Fruit fly (Drosophila melanogaster) whole organism, embryonic: ENCODE results near the gene SerRS.

Experiments
- Ada2b ChIP-seq: fragments of 200-800 bp; sonication (Bioruptor generic); IDR thresholded peaks from 2 replicates; pipeline ENCODE4 v1.3.6; 2022; ENCODE audit warnings: missing biosample characterization, missing genetic modification characterization
- Antp ChIP-seq: fragments of 200-800 bp; sonication (Bioruptor generic); optimal IDR thresholded peaks from 3 replicates; lab custom pipeline; 2016; ENCODE audit warnings: missing biosample characterization, missing genetic modification characterization
- Atf6 ChIP-seq: fragments of 200-800 bp; sonication (Bioruptor generic); IDR thresholded peaks from 2 replicates; pipeline ENCODE4 v1.3.6; 2022; ENCODE audit warnings: missing biosample characterization, missing genetic modification characterization
- B-H1 ChIP-seq: fragments of 200-800 bp; sonication (Bioruptor generic); IDR thresholded peaks from 3 replicates; pipeline ENCODE4 v1.3.6; 2022; ENCODE audit warnings: missing biosample characterization, missing genetic modification characterization
- CG1024 ChIP-seq: fragments of 200-800 bp; sonication (Bioruptor generic); IDR thresholded peaks from 2 replicates; pipeline ENCODE4 v1.3.6; 2022; ENCODE audit warnings: missing biosample characterization, missing genetic modification characterization
- CG10431 ChIP-seq: fragments of 200-800 bp; sonication (Bioruptor generic); optimal IDR thresholded peaks from 3 replicates; lab custom pipeline; 2018; ENCODE audit warnings: missing biosample characterization, mild to moderate bottlenecking, missing genetic modification characterization
- CG12104 ChIP-seq: fragments of 200-800 bp; sonication (Bioruptor generic); optimal IDR thresholded peaks from 3 replicates; lab custom pipeline; 2016; ENCODE audit warnings: missing biosample characterization, missing genetic modification characterization
- CG12155 ChIP-seq: fragments of 200-800 bp; sonication (Bioruptor generic); optimal IDR thresholded peaks from 3 replicates; lab custom pipeline; 2016; ENCODE audit warnings: missing biosample characterization, missing genetic modification characterization
- CG12769 ChIP-seq: fragments of 200-800 bp; sonication (Bioruptor generic); optimal IDR thresholded peaks from 2 replicates; lab custom pipeline; 2019; ENCODE audit warnings: missing biosample characterization, mild to moderate bottlenecking, missing genetic modification characterization, moderate library complexity
- CG13424 ChIP-seq: fragments of 200-800 bp; sonication (Bioruptor generic); optimal IDR thresholded peaks from 2 replicates; lab custom pipeline; 2019; ENCODE audit warnings: missing biosample characterization, mild to moderate bottlenecking, missing genetic modification characterization, moderate library complexity
- CG13894 ChIP-seq: fragments of 200-800 bp; sonication (Bioruptor generic); optimal IDR thresholded peaks from 3 replicates; lab custom pipeline; 2018; ENCODE audit warnings: missing biosample characterization, mild to moderate bottlenecking, missing genetic modification characterization, moderate library complexity
- CG15696 ChIP-seq: fragments of 200-800 bp; sonication (Bioruptor generic); optimal IDR thresholded peaks from 2 replicates; lab custom pipeline; 2019; ENCODE audit warnings: missing biosample characterization, mild to moderate bottlenecking, missing genetic modification characterization, moderate library complexity
- CG1647 ChIP-seq: fragments of 200-800 bp; sonication (Bioruptor generic); optimal IDR thresholded peaks from 3 replicates; lab custom pipeline; 2016; ENCODE audit warnings: missing biosample characterization, missing genetic modification characterization
- CG16779 ChIP-seq: fragments of 200-800 bp; sonication (Bioruptor generic); IDR thresholded peaks from 2 replicates; pipeline ENCODE4 v1.3.6; 2022; ENCODE audit warnings: missing biosample characterization, missing genetic modification characterization
- CG16815 ChIP-seq: fragments of 200-800 bp; sonication (Bioruptor generic); optimal IDR thresholded peaks from 3 replicates; lab custom pipeline; 2017; ENCODE audit warnings: missing biosample characterization, mild to moderate bottlenecking, missing genetic modification characterization
- CG1832 ChIP-seq: fragments of 200-800 bp; sonication (Bioruptor generic); optimal IDR thresholded peaks from 2 replicates; lab custom pipeline; 2017; ENCODE audit warnings: missing biosample characterization, mild to moderate bottlenecking, missing genetic modification characterization, inconsistent platforms
- CG31388 ChIP-seq: fragments of 200-800 bp; sonication (Bioruptor generic); optimal IDR thresholded peaks from 2 replicates; lab custom pipeline; 2016; ENCODE audit warnings: missing biosample characterization, missing genetic modification characterization
- CG3281 ChIP-seq: fragments of 200-800 bp; sonication (Bioruptor generic); optimal IDR thresholded peaks from 3 replicates; lab custom pipeline; 2017; ENCODE audit warnings: missing biosample characterization, mild to moderate bottlenecking, missing genetic modification characterization
- CG6254 ChIP-seq: fragments of 200-800 bp; sonication (Bioruptor generic); optimal IDR thresholded peaks from 3 replicates; lab custom pipeline; 2017; ENCODE audit warnings: mild to moderate bottlenecking, missing biosample characterization, missing genetic modification reagents, missing genetic modification characterization
- CG7357 ChIP-seq: fragments of 200-800 bp; sonication (Bioruptor generic); IDR thresholded peaks from 3 replicates; pipeline ENCODE4 v1.3.6; 2022; ENCODE audit warnings: missing biosample characterization, missing genetic modification characterization
- CG9727 ChIP-seq: fragments of 200-800 bp; sonication (Bioruptor generic); optimal IDR thresholded peaks from 3 replicates; lab custom pipeline; 2017; ENCODE audit warnings: missing biosample characterization, mild to moderate bottlenecking, missing genetic modification characterization
- CG9932 ChIP-seq: fragments of 200-800 bp; sonication (Bioruptor generic); IDR thresholded peaks from 2 replicates; pipeline ENCODE4 v1.3.6; 2022; ENCODE audit warnings: missing biosample characterization, missing genetic modification characterization
- CTCF ChIP-seq: fragments of 200-800 bp; sonication (Bioruptor generic); optimal IDR thresholded peaks from 2 replicates; lab custom pipeline; 2017; ENCODE audit warnings: missing biosample characterization, mild to moderate bottlenecking, missing genetic modification characterization, moderate library complexity
- Chrac-16 ChIP-seq: fragments of 200-800 bp; sonication (Bioruptor generic); optimal IDR thresholded peaks from 3 replicates; lab custom pipeline; 2016; ENCODE audit warnings: missing biosample characterization, missing genetic modification characterization
- Dad ChIP-seq: fragments of 200-800 bp; sonication (Bioruptor generic); optimal IDR thresholded peaks from 3 replicates; lab custom pipeline; 2016; ENCODE audit warnings: missing biosample characterization, missing genetic modification characterization
- Dip2 ChIP-seq: fragments of 200-800 bp; sonication (Bioruptor generic); IDR thresholded peaks from 2 replicates; pipeline ENCODE4 v1.3.6; 2022; ENCODE audit warnings: missing biosample characterization, missing genetic modification characterization
- Fer3 ChIP-seq: fragments of 200-800 bp; sonication (Bioruptor generic); optimal IDR thresholded peaks from 2 replicates; lab custom pipeline; 2018; ENCODE audit warnings: missing biosample characterization, mild to moderate bottlenecking, missing genetic modification characterization, moderate library complexity
- Hmr ChIP-seq: fragments of 200-800 bp; sonication (Bioruptor generic); optimal IDR thresholded peaks from 3 replicates; lab custom pipeline; 2017; ENCODE audit warnings: mild to moderate bottlenecking, missing biosample characterization, missing genetic modification reagents, missing genetic modification characterization
- Hmx ChIP-seq: fragments of 200-800 bp; sonication (Bioruptor generic); optimal IDR thresholded peaks from 2 replicates; lab custom pipeline; 2016; ENCODE audit warnings: missing biosample characterization, missing genetic modification characterization
- Hr51 ChIP-seq, 2 experiments: fragments of 200-800 bp; sonication (Bioruptor generic); optimal IDR thresholded peaks; 2 replicates in 1 of 2; 3 replicates in 1 of 2; lab custom pipeline; 2016 to 2018; ENCODE audit warnings: missing biosample characterization in 2 of 2, missing genetic modification characterization in 2 of 2, mild to moderate bottlenecking in 1 of 2, moderate library complexity in 1 of 2
- Meics ChIP-seq: fragments of 200-800 bp; sonication (Bioruptor generic); optimal IDR thresholded peaks from 2 replicates; lab custom pipeline; 2017; ENCODE audit warnings: missing biosample characterization, mild to moderate bottlenecking, missing genetic modification characterization
- NC2α ChIP-seq: fragments of 200-800 bp; sonication (Bioruptor generic); optimal IDR thresholded peaks from 2 replicates; lab custom pipeline; 2016; ENCODE audit warnings: missing biosample characterization, missing genetic modification characterization
- Rfx ChIP-seq: fragments of 200-800 bp; sonication (Bioruptor generic); IDR thresholded peaks from 2 replicates; pipeline ENCODE4 v1.3.6; 2022; ENCODE audit warnings: missing biosample characterization, missing genetic modification characterization
- Tbp ChIP-seq: fragments of >200 bp; optimal IDR thresholded peaks from 2 replicates; lab custom pipeline; 2018; ENCODE audit warnings: missing biosample characterization, missing genetic modification characterization
- Vsx1 ChIP-seq: fragments of 200-800 bp; sonication (Bioruptor generic); optimal IDR thresholded peaks from 2 replicates; lab custom pipeline; 2017; ENCODE audit warnings: missing biosample characterization, mild to moderate bottlenecking, missing genetic modification characterization, missing genetic modification reagents
- bowl ChIP-seq: fragments of 200-800 bp; sonication (Bioruptor generic); IDR thresholded peaks from 2 replicates; pipeline ENCODE4 v1.3.6; 2022; ENCODE audit warnings: missing biosample characterization, missing genetic modification characterization
- ci ChIP-seq: fragments of 200-800 bp; sonication (Bioruptor generic); IDR thresholded peaks from 3 replicates; pipeline ENCODE4 v1.3.6; 2022; ENCODE audit warnings: missing biosample characterization, missing genetic modification characterization
- croc ChIP-seq: fragments of 200-800 bp; sonication (Bioruptor generic); conservative IDR thresholded peaks from 3 replicates; pipeline ENCODE4 v1.3.6; 2022; ENCODE audit warnings: missing biosample characterization, missing genetic modification characterization
- cwo ChIP-seq: fragments of 200-800 bp; sonication (Bioruptor generic); optimal IDR thresholded peaks from 3 replicates; lab custom pipeline; 2017; ENCODE audit warnings: missing biosample characterization, missing genetic modification characterization, mild to moderate bottlenecking, moderate library complexity, missing genetic modification reagents
- danr ChIP-seq: fragments of 200-800 bp; sonication (Bioruptor generic); IDR thresholded peaks from 2 replicates; pipeline ENCODE4 v1.3.6; 2022; ENCODE audit warnings: missing biosample characterization, missing genetic modification characterization
- dysf ChIP-seq: fragments of 200-800 bp; sonication (Bioruptor generic); IDR thresholded peaks from 3 replicates; pipeline ENCODE4 v1.3.6; 2022; ENCODE audit warnings: missing biosample characterization, missing genetic modification characterization
- ewg ChIP-seq: fragments of 200-800 bp; sonication (Bioruptor generic); optimal IDR thresholded peaks from 3 replicates; lab custom pipeline; 2017; ENCODE audit warnings: mild to moderate bottlenecking, missing biosample characterization, missing genetic modification reagents, missing genetic modification characterization
- fd96Cb ChIP-seq: fragments of 200-800 bp; sonication (Bioruptor generic); optimal IDR thresholded peaks from 2 replicates; lab custom pipeline; 2018; ENCODE audit warnings: missing biosample characterization, mild to moderate bottlenecking, missing genetic modification characterization, moderate library complexity
- gfzf ChIP-seq: fragments of 200-800 bp; sonication (Bioruptor generic); optimal IDR thresholded peaks from 2 replicates; lab custom pipeline; 2016; ENCODE audit warnings: missing biosample characterization, mild to moderate bottlenecking, missing genetic modification characterization, moderate library complexity
- kah ChIP-seq: fragments of 200-800 bp; sonication (Bioruptor generic); optimal IDR thresholded peaks from 2 replicates; lab custom pipeline; 2018; ENCODE audit warnings: missing biosample characterization, mild to moderate bottlenecking, missing genetic modification characterization
- lov ChIP-seq, 2 experiments: fragments of 200-800 bp in 1 of 2; fragments of >200 bp in 1 of 2; sonication (Bioruptor generic) in 1 of 2; IDR thresholded peaks in 1 of 2; optimal IDR thresholded peaks in 1 of 2; 2 replicates in 1 of 2; 3 replicates in 1 of 2; pipeline versions ENCODE4 v1.3.6 to Lab custom; 2017 to 2022; ENCODE audit warnings: missing biosample characterization in 1 of 2, missing genetic modification characterization in 1 of 2
- nau ChIP-seq: fragments of 200-800 bp; sonication (Bioruptor generic); optimal IDR thresholded peaks from 3 replicates; lab custom pipeline; 2017; ENCODE audit warnings: missing biosample characterization, mild to moderate bottlenecking, missing genetic modification characterization, missing genetic modification reagents
- pan ChIP-seq, 4 experiments: fragments of >200 bp in 3 of 4; fragments of 200-800 bp in 1 of 4; sonication (Bioruptor generic) in 1 of 4; optimal IDR thresholded peaks in 3 of 4; IDR thresholded peaks in 1 of 4; 2 replicates each; pipeline versions ENCODE4 v1.3.6 to Lab custom; 2017 to 2022; ENCODE audit warnings: missing biosample characterization in 2 of 4, missing genetic modification characterization in 2 of 4, mixed read lengths in 1 of 4
- slp2 ChIP-seq: fragments of 200-800 bp; sonication (Bioruptor generic); optimal IDR thresholded peaks from 2 replicates; lab custom pipeline; 2016; ENCODE audit warnings: missing biosample characterization, missing genetic modification characterization
- tgo ChIP-seq: fragments of 200-800 bp; sonication (Bioruptor generic); IDR thresholded peaks from 3 replicates; pipeline ENCODE4 v1.3.6; 2022; ENCODE audit warnings: missing biosample characterization, missing genetic modification characterization
- wek ChIP-seq: fragments of 200-800 bp; sonication (Bioruptor generic); optimal IDR thresholded peaks from 3 replicates; lab custom pipeline; 2018; ENCODE audit warnings: missing biosample characterization, mild to moderate bottlenecking, missing genetic modification characterization, moderate library complexity

Gene SerRS

DNA sequence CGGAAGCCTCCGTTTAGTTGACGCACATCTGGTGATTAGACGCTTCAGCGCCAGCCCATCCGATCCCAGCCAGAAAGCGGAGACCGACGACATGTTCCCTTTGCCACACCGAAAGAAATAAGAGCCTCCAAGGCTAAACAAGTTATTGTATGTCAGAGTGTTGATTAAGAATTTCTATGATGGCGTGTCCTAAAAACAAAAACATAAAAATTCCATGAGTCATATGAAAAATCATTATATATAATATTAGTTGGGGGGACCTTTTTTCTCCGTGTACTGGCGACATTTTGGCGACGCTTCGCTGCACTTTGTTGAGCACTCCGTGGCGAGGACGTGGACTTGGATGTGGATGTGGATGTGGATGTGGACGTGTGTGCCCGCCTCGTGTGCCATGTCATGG is 24.4 kb downstream of the SerRS start (continued):
- TF ChIP-seq bowl (GFP tag; lab: Robert Waterston, UW) (no peak), CG1024 (GFP tag; lab: Robert Waterston, UW) (no peak), Atf6 (no peak), CG16815 (GFP tag; lab: Kevin White, UChicago) (no peak), Hr51 (GFP tag; optimal IDR thresholded peaks at IDR 0.05; lab: Kevin White, UChicago) (no peak), CG12104 (GFP tag; lab: Kevin White, UChicago) (no peak), lov (optimal IDR thresholded peaks at IDR 0.05; lab: Kevin White, UChicago) (no peak), lov (GFP tag; IDR thresholded peaks at IDR 0.05; lab: Robert Waterston, UW) (no peak), CG12155 (no peak), CG13894 (tag; lab: Kevin White, UChicago) (no peak), Ada2b (GFP tag; lab: Robert Waterston, UW) (0 out of 2 replicates have a peak, but pooled peaks have one; percentile 9), CG13424 (tag; lab: Kevin White, UChicago) (peak; percentile 28), NC2α (GFP tag; lab: Kevin White, UChicago) (no peak), Hmx (no peak), Fer3 (tag; lab: Kevin White, UChicago) (peak; percentile 7), CG9932 (GFP tag; lab: Robert Waterston, UW) (no peak), kah (GFP tag; lab: Kevin White, UChicago) (no peak), ci (GFP tag; lab: Robert Waterston, UW) (peak; percentile 65; the same call in 1 of the 3 replicates), pan (optimal IDR thresholded peaks at IDR 0.05; lab: Kevin White, UChicago) (no peak), pan (GFP tag; optimal IDR thresholded peaks at IDR 0.05 in 1 of 2, IDR thresholded peaks at IDR 0.05 in 1 of 2) (peak in 1 of 2 experiments; percentile 27), CG6254 (GFP tag; lab: Kevin White, UChicago) (no peak), gfzf (GFP tag; lab: Kevin White, UChicago) (no peak), Chrac-16 (GFP tag; lab: Kevin White, UChicago) (no peak), fd96Cb (tag; lab: Kevin White, UChicago) (peak; percentile 32), CG10431 (GFP tag; lab: Kevin White, UChicago) (no peak), croc (GFP tag; lab: Robert Waterston, UW) (no peak), cwo (GFP tag; lab: Kevin White, UChicago) (no peak), Hmr (GFP tag; lab: Kevin White, UChicago) (no peak), CG1832 (GFP tag; lab: Kevin White, UChicago) (no peak), Dad (GFP tag; lab: Kevin White, UChicago) (no peak), Dip2 (GFP tag; lab: Robert Waterston, UW) (no peak), slp2 (GFP tag; lab: Kevin White, UChicago) (no peak), CG16779 (GFP tag; lab: Robert Waterston, UW) (no peak), CG3281 (GFP tag; lab: Kevin White, UChicago) (no peak), nau (no peak), wek (GFP tag; lab: Kevin White, UChicago) (no peak), CG7357 (GFP tag; lab: Robert Waterston, UW) (no peak), Tbp (GFP tag; lab: Kevin White, UChicago) (no peak), Antp (no peak), CG15696 (peak; percentile 12), CG9727 (GFP tag; lab: Kevin White, UChicago) (peak; percentile 35), CTCF (GFP tag; lab: Kevin White, UChicago) (no peak), B-H1 (GFP tag; lab: Robert Waterston, UW) (no peak), CG1647 (GFP tag; lab: Kevin White, UChicago) (peak; percentile 7), CG31388 (GFP tag; lab: Kevin White, UChicago) (no peak), danr (GFP tag; lab: Robert Waterston, UW) (no peak), ewg (GFP tag; lab: Kevin White, UChicago) (no peak), dysf (peak; percentile 59; the same call in 2 of the 3 replicates), Rfx (peak; percentile 47), Meics (GFP tag; lab: Kevin White, UChicago) (no peak), tgo (no peak), Vsx1 (GFP tag; lab: Kevin White, UChicago) (no peak), CG12769 (tag; lab: Kevin White, UChicago) (no peak)
